Worm (Caenorhabditis elegans): ENCODE results near the gene ikke-1.

Gene ikke-1

DNA sequence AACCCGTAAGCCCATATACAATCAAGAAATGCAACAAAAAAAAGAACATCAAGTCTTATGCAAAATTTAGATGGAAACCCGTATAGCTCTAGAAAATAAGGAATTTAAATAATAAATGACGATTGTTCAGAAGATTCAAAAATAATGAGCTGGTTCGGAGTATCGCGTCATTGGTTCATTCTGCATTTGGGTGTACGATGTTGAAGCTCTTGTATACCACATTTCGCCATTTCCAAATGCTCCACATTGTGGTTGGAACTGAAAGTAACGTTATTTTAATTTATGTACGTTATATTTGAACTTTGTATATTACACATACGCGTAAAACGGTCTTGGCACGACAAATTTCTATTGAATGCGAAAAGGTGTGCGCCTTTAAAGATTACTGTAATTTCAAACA, 9.8 kb upstream of the ikke-1 start (continued):
- TF ChIP-seq daf-16 (GFP tag; optimal IDR thresholded peaks at IDR 0.05): peak in 1 of 2 experiments; percentile 30
- peak; percentile 36 for TF ChIP-seq daf-16 (tag; optimal IDR thresholded peaks at IDR 0.05)
- TF ChIP-seq dmd-6 (GFP tag; IDR thresholded peaks at IDR 0.05): peak; percentile 34; the same call in 1 of the 2 replicates
- peak; percentile 27; the same call in 1 of the 2 replicates for TF ChIP-seq hmg-1.1 (GFP tag; IDR thresholded peaks at IDR 0.05)
- no peak for TF ChIP-seq hif-1 (tag; optimal IDR thresholded peaks at IDR 0.05)
- TF ChIP-seq lin-1 (GFP tag; IDR thresholded peaks at IDR 0.05): 0 out of 2 replicates have a peak, but pooled peaks have one; percentile 8
- peak; percentile 55 for TF ChIP-seq duxl-1 (tag; optimal IDR thresholded peaks at IDR 0.05; ENCODE audit: poor library complexity)
- TF ChIP-seq T20F7.1 (GFP tag; optimal IDR thresholded peaks at IDR 0.05): peak; percentile 71
- no peak for TF ChIP-seq ztf-7 (tag; optimal IDR thresholded peaks at IDR 0.05)

- no peak for TF ChIP-seq spr-3 (GFP tag; optimal IDR thresholded peaks at IDR 0.05)
- TF ChIP-seq lin-38 (GFP tag; IDR thresholded peaks at IDR 0.05): peak; percentile 46; the same call in 1 of the 2 replicates
- TF ChIP-seq hmg-1.1 (GFP tag; IDR thresholded peaks at IDR 0.05): 0 out of 2 replicates have a peak, but pooled peaks have one; percentile 31
- peak; percentile 49 for TF ChIP-seq nhr-48 (tag; optimal IDR thresholded peaks at IDR 0.05)
- no peak for TF ChIP-seq zip-2 (tag; optimal IDR thresholded peaks at IDR 0.05)
- TF ChIP-seq nhr-28 (tag; optimal IDR thresholded peaks at IDR 0.05): peak; percentile 13
- no peak for TF ChIP-seq ceh-62 (tag; optimal IDR thresholded peaks at IDR 0.05)
- peak; percentile 74 for TF ChIP-seq mdt-29 (GFP tag; IDR thresholded peaks at IDR 0.05)
- TF ChIP-seq lin-29 (GFP tag; IDR thresholded peaks at IDR 0.05): no peak
- TF ChIP-seq lsy-2 (tag; optimal IDR thresholded peaks at IDR 0.05): peak in 1 of 2 experiments; percentile 48
- TF ChIP-seq dmd-8 (GFP tag; IDR thresholded peaks at IDR 0.05): 0 out of 2 replicates have a peak, but pooled peaks have one; percentile 26
- TF ChIP-seq hif-1 (tag; optimal IDR thresholded peaks at IDR 0.05): no peak
- peak; percentile 62 for TF ChIP-seq mxl-3 (GFP tag; optimal IDR thresholded peaks at IDR 0.05)
- TF ChIP-seq mes-2 (tag; optimal IDR thresholded peaks at IDR 0.05; ENCODE audit: poor library complexity, severe bottlenecking): peak; percentile 36
- TF ChIP-seq daf-16 (GFP tag; optimal IDR thresholded peaks at IDR 0.05): no peak
- TF ChIP-seq daf-16 (tag; optimal IDR thresholded peaks at IDR 0.05): peak; percentile 70
- TF ChIP-seq ama-1 (optimal IDR thresholded peaks at IDR 0.05): peak; percentile 40
- TF ChIP-seq T20F7.1 (GFP tag; optimal IDR thresholded peaks at IDR 0.05): peak; percentile 45
- TF ChIP-seq gei-8 (GFP tag; optimal IDR thresholded peaks at IDR 0.05): no peak
- peak; percentile 7 for TF ChIP-seq hlh-30 (tag; optimal IDR thresholded peaks at IDR 0.05; ENCODE audit: insufficient read depth)
- no peak for TF ChIP-seq aly-2 (tag; optimal IDR thresholded peaks at IDR 0.05)
- TF ChIP-seq nhr-111 (GFP tag; optimal IDR thresholded peaks at IDR 0.05): no peak
- TF ChIP-seq dmd-6 (GFP tag; IDR thresholded peaks at IDR 0.05): peak; percentile 54
- TF ChIP-seq unc-62 (GFP tag; optimal IDR thresholded peaks at IDR 0.05 in 1 of 2): peak in 1 of 2 experiments; percentile 93
- no peak for TF ChIP-seq unc-62 (tag; optimal IDR thresholded peaks at IDR 0.05)
- TF ChIP-seq duxl-1 (tag; optimal IDR thresholded peaks at IDR 0.05; ENCODE audit: poor library complexity): no peak
- TF ChIP-seq tra-1 (GFP tag; IDR thresholded peaks at IDR 0.05): 0 out of 2 replicates have a peak, but pooled peaks have one; percentile 8
- TF ChIP-seq pqm-1 (tag; optimal IDR thresholded peaks at IDR 0.05): no peak
- no peak for TF ChIP-seq madf-9 (GFP tag; conservative IDR thresholded peaks at IDR 0.05)
- no peak for TF ChIP-seq F44E2.7 (GFP tag; IDR thresholded peaks at IDR 0.05)
- no peak for TF ChIP-seq madf-5 (GFP tag; IDR thresholded peaks at IDR 0.05)
- no peak for TF ChIP-seq nhr-77 (tag; optimal IDR thresholded peaks at IDR 0.05)
- TF ChIP-seq dve-1 (tag; optimal IDR thresholded peaks at IDR 0.05; ENCODE audit: insufficient read depth): peak; percentile 80
- peak; percentile 40; the same call in 1 of the 2 replicates for TF ChIP-seq pha-4 (GFP tag; IDR thresholded peaks at IDR 0.05)
- no peak for TF ChIP-seq pha-4 (tag; optimal IDR thresholded peaks at IDR 0.05)
- no peak for TF ChIP-seq mxl-2 (GFP tag; conservative IDR thresholded peaks at IDR 0.05)
- TF ChIP-seq F37D6.2 (tag; optimal IDR thresholded peaks at IDR 0.05): no peak
- peak; percentile 54 for TF ChIP-seq hlh-11 (tag; optimal IDR thresholded peaks at IDR 0.05)
- peak; percentile 59 for TF ChIP-seq aha-1 (tag)
- no peak for TF ChIP-seq tag-97 (GFP tag; IDR thresholded peaks at IDR 0.05)
- TF ChIP-seq daf-19 (GFP tag; conservative IDR thresholded peaks at IDR 0.05): no peak
- no peak for TF ChIP-seq F10B5.3 (tag; optimal IDR thresholded peaks at IDR 0.05)
- no peak for TF ChIP-seq nhr-237 (tag; optimal IDR thresholded peaks at IDR 0.05)
Measured at ce11 chrIII:9058959-9059534, 8.5 kb upstream of the ikke-1 start, which contains the start of gene gst-1. Gene gst-1 (plus strand): TSS chrIII:9059331.

Data from whole organism, L4 larva.